Fruit fly (Drosophila melanogaster) whole organism, prepupa: Measurements from ENCODE around the gene CG6083.
A peak's percentile ranks its signal among the peaks of the same experiment; 100 is the strongest.

Source experiments
- Blimp-1 ChIP-seq: fragments of 200-800 bp; sonication (Bioruptor generic); optimal IDR thresholded peaks from 3 replicates; lab custom pipeline; 2017; ENCODE audit warnings: missing biosample characterization, missing genetic modification characterization, mild to moderate bottlenecking, moderate library complexity, missing genetic modification reagents
- CG10669 ChIP-seq: fragments of 200-800 bp; sonication (Bioruptor generic); optimal IDR thresholded peaks from 3 replicates; lab custom pipeline; 2018; ENCODE audit warnings: missing biosample characterization, mild to moderate bottlenecking, missing genetic modification characterization, moderate library complexity
- CG11294 ChIP-seq: fragments of 200-800 bp; sonication (Bioruptor generic); IDR thresholded peaks from 2 replicates; pipeline ENCODE4 v1.3.6; 2022; ENCODE audit warnings: missing biosample characterization, missing genetic modification characterization
- CG11762 ChIP-seq: fragments of 200-800 bp; sonication (Bioruptor generic); optimal IDR thresholded peaks from 3 replicates; lab custom pipeline; 2016; ENCODE audit warnings: missing biosample characterization, missing genetic modification characterization; ENCODE audit not compliant: insufficient read depth
- CG11902 ChIP-seq: fragments of 200-800 bp; sonication (Bioruptor generic); optimal IDR thresholded peaks from 3 replicates; lab custom pipeline; 2016; ENCODE audit warnings: missing biosample characterization, missing genetic modification characterization
- CG15336 ChIP-seq: fragments of 200-800 bp; sonication (Bioruptor generic); IDR thresholded peaks from 2 replicates; pipeline ENCODE4 v1.3.6; 2022; ENCODE audit warnings: missing biosample characterization, missing genetic modification characterization
- CG16779 ChIP-seq: fragments of 200-800 bp; sonication (Bioruptor generic); optimal IDR thresholded peaks from 3 replicates; lab custom pipeline; 2017; ENCODE audit warnings: missing biosample characterization, mild to moderate bottlenecking, missing genetic modification characterization
- CG3032 ChIP-seq: fragments of 200-800 bp; optimal IDR thresholded peaks from 2 replicates; lab custom pipeline; 2019; ENCODE audit warnings: missing biosample characterization, mild to moderate bottlenecking, missing genetic modification characterization, moderate library complexity
- CG32006 ChIP-seq: fragments of 200-800 bp; sonication (Bioruptor generic); optimal IDR thresholded peaks from 3 replicates; lab custom pipeline; 2017; ENCODE audit warnings: missing biosample characterization, mild to moderate bottlenecking, missing genetic modification characterization
- CG34406 ChIP-seq: fragments of 200-800 bp; sonication (Bioruptor generic); optimal IDR thresholded peaks from 3 replicates; lab custom pipeline; 2016; ENCODE audit warnings: missing biosample characterization, missing genetic modification characterization
- CG6276 ChIP-seq: fragments of 200-800 bp; sonication (Bioruptor generic); optimal IDR thresholded peaks from 2 replicates; lab custom pipeline; 2017; ENCODE audit warnings: missing biosample characterization, mild to moderate bottlenecking, missing genetic modification characterization
- CG6792 ChIP-seq: fragments of 200-800 bp; sonication (Bioruptor generic); optimal IDR thresholded peaks from 3 replicates; lab custom pipeline; 2016; ENCODE audit warnings: missing biosample characterization, missing genetic modification characterization
- CG9139 ChIP-seq: fragments of 200-800 bp; sonication (Bioruptor generic); optimal IDR thresholded peaks from 3 replicates; lab custom pipeline; 2017; ENCODE audit warnings: missing biosample characterization, mild to moderate bottlenecking, missing genetic modification characterization
- Eip93F ChIP-seq: fragments of 200-800 bp; sonication (Bioruptor generic); optimal IDR thresholded peaks from 2 replicates; lab custom pipeline; 2016; ENCODE audit warnings: missing biosample characterization, mild to moderate bottlenecking, missing genetic modification characterization
- Ets21C ChIP-seq: fragments of 200-800 bp; sonication (Bioruptor generic); optimal IDR thresholded peaks from 3 replicates; lab custom pipeline; 2016; ENCODE audit warnings: missing biosample characterization, missing genetic modification characterization
- Ets96B ChIP-seq: fragments of 200-800 bp; optimal IDR thresholded peaks from 2 replicates; lab custom pipeline; 2019; ENCODE audit warnings: missing biosample characterization, mild to moderate bottlenecking, missing genetic modification characterization, moderate library complexity
- Gug ChIP-seq: fragments of 200-800 bp; sonication (Bioruptor generic); IDR thresholded peaks from 2 replicates; pipeline ENCODE4 v1.3.6; 2022; ENCODE audit warnings: missing biosample characterization, missing genetic modification characterization
- Hr38 ChIP-seq: sonication (Bioruptor generic); optimal IDR thresholded peaks from 2 replicates; lab custom pipeline; 2016; ENCODE audit warnings: missing biosample characterization, missing genetic modification characterization
- Hr39 ChIP-seq: fragments of 200-800 bp; sonication (Bioruptor generic); optimal IDR thresholded peaks from 2 replicates; lab custom pipeline; 2016; ENCODE audit warnings: missing biosample characterization, missing genetic modification characterization
- Hr4 ChIP-seq: fragments of 200-800 bp; sonication (Bioruptor generic); optimal IDR thresholded peaks from 3 replicates; lab custom pipeline; 2016; ENCODE audit warnings: missing biosample characterization, missing genetic modification characterization
- Met ChIP-seq: fragments of 200-800 bp; sonication (Bioruptor generic); optimal IDR thresholded peaks from 3 replicates; lab custom pipeline; 2016; ENCODE audit warnings: missing biosample characterization, missing genetic modification characterization
- cyc ChIP-seq: fragments of 200-800 bp; sonication (Bioruptor generic); optimal IDR thresholded peaks from 3 replicates; lab custom pipeline; 2016; ENCODE audit warnings: missing biosample characterization, missing genetic modification characterization
- dsx ChIP-seq: fragments of 200-800 bp; optimal IDR thresholded peaks from 3 replicates; lab custom pipeline; 2019; ENCODE audit warnings: missing biosample characterization, mild to moderate bottlenecking, missing genetic modification characterization, moderate library complexity; ENCODE audit not compliant: poor library complexity, severe bottlenecking
- eg ChIP-seq: fragments of 200-800 bp; sonication (Bioruptor generic); IDR thresholded peaks from 3 replicates; pipeline ENCODE4 v1.3.6; 2022; ENCODE audit warnings: missing biosample characterization, missing genetic modification characterization
- esn ChIP-seq: fragments of 200-800 bp; sonication (Bioruptor generic); optimal IDR thresholded peaks from 2 replicates; lab custom pipeline; 2016; ENCODE audit warnings: missing biosample characterization, mild to moderate bottlenecking, missing genetic modification characterization, moderate library complexity
- fkh ChIP-seq: fragments of 200-800 bp; sonication (Bioruptor generic); optimal IDR thresholded peaks from 3 replicates; lab custom pipeline; 2017; ENCODE audit warnings: missing biosample characterization, mild to moderate bottlenecking, missing genetic modification characterization, moderate library complexity
- pdm3 ChIP-seq: fragments of 200-800 bp; sonication (Bioruptor generic); optimal IDR thresholded peaks from 3 replicates; lab custom pipeline; 2016; ENCODE audit warnings: missing biosample characterization, missing genetic modification characterization
- salr ChIP-seq, 2 experiments: fragments of 200-800 bp; sonication (Bioruptor generic); optimal IDR thresholded peaks; 3 replicates each; lab custom pipeline; 2016 to 2018; ENCODE audit warnings: missing biosample characterization in 2 of 2, missing genetic modification characterization in 2 of 2, mild to moderate bottlenecking in 1 of 2
- svp ChIP-seq: fragments of 200-800 bp; sonication (Bioruptor generic); peaks from one replicate; lab custom pipeline; 2016; ENCODE audit warnings: missing biosample characterization, missing genetic modification characterization
- topi ChIP-seq: fragments of 200-800 bp; sonication (Bioruptor generic); optimal IDR thresholded peaks from 3 replicates; lab custom pipeline; 2016; ENCODE audit warnings: missing biosample characterization, missing genetic modification characterization
- vri ChIP-seq: fragments of 200-800 bp; sonication (Bioruptor generic); optimal IDR thresholded peaks from 3 replicates; lab custom pipeline; 2016; ENCODE audit warnings: missing biosample characterization, mild to moderate bottlenecking, missing genetic modification characterization

Gene CG6083

DNA sequence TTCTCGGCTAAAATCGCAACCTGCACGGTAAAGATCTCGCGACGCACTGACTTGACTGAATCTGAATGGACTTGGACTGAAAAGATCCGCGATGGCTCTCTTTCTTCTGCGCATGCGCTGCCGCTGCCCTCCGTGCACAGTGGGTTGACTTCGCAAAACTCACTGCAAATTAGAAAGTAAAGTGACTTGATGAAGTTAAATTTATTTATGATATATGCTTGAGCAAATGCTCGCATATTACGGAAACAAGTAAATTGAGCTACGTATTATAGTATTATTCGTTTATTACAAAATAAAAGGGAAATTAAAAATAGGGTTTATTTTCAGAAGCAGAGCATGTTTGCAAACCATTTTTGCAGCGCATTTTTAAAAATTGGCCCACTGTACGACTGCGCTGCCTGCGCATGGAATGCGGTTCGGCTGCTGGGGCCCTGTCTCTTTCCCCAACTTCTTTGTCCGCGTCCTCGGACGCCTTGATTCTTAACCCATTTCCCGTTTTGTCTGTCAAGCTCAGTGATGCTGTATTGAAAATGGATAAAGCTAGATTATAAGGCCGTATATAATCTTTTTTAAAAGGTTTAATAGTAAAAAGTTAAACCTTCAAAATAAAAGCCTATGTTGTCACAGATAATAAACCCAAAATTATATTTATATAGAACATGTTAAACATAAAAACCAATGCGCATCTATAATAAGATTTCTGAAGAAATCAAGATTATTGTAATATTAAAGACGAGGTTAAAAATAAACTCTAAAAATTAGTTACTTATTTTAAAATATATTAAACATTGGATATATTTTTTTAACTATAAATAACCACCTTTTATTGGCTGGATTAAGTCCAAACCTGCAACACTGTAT lies 38.0 kb downstream of the CG6083 start, which contains the start of gene rt (continued):
- TF ChIP-seq CG16779 (tag; lab: Kevin White, UChicago) (peak; percentile 81), CG11294 (peak; percentile 56; the same call in 1 of the 2 replicates), vri (GFP tag; lab: Kevin White, UChicago) (peak; percentile 51), Hr39 (GFP tag; lab: Kevin White, UChicago) (peak; percentile 62), cyc (GFP tag; lab: Kevin White, UChicago) (peak; percentile 77), esn (GFP tag; lab: Kevin White, UChicago) (peak; percentile 82), Ets96B (peak; percentile 88), CG6792 (peak; percentile 80), svp (GFP tag; lab: Kevin White, UChicago) (peak; percentile 92), CG32006 (GFP tag; lab: Kevin White, UChicago) (peak; percentile 83)
- TF ChIP-seq, all 60 proteins: peak for 56

DNA sequence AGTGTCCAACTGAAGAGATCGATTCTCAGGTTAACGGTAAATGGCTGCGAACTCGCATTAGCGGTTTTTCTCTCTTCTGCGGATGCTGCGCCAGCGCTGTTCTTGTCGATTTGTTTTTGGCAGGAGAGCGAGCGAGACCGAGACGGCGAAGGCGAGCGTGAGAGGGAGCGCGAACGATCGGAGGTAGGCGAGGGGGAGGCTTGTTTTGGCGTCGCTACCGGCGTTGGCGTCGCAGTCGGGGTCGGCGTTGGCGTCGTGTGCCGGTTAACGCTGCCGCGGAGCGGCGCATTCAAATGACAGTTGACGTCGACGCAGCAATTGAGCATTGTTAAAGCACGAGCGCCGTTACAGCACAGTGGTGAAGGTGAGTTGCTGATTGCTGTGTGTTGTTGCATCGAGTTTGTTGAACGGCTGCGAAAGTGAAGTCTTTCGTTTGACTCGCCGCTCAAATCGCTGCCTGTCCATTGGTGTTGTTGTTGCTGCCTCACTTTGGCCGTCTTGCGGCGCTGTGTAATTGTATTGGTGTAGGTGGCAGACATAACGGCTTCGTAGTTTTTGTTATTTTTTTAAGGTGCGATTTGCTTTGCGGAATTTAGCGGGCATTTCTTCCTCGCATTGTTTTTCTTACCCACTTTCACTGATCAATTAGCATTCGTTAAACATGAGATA lies 39.0 kb downstream of the CG6083 start:
- TF ChIP-seq Hr38 (GFP tag; lab: Kevin White, UChicago) (no peak), CG15336 (GFP tag; lab: Robert Waterston, UW) (peak; percentile 49; the same call in 1 of the 2 replicates), CG11294 (no peak), Blimp-1 (GFP tag; lab: Kevin White, UChicago) (peak; percentile 87), salr (GFP tag; optimal IDR thresholded peaks at IDR 0.05; lab: Kevin White, UChicago) (no peak), CG3032 (tag; lab: Kevin White, UChicago) (no peak), vri (GFP tag; lab: Kevin White, UChicago) (peak; percentile 7)

DNA sequence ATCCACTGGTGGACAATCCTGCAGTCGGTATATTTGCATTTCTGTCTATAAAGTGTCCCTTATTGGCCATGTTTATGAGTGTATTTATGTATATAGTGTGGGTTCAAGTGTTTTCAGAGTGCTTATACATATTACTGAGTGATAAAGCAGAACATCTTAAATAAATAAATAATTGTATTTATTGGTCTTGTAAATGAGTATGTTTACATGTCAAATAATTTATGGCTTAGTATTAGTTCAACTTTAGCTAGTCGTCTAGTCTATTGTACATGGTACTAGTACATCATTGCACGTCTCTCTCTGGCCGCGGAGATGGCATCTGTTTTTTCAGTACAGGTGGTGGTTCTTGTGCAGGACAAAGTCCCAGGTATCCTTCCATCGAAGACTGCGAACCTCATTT lies 42.0 kb downstream of the CG6083 start, which contains the start of gene CG32086:
CG32086 (minus strand) TSS at position 101 of the 400 bp plus-strand sequence.
- TF ChIP-seq Gug (GFP tag; lab: Robert Waterston, UW): no peak
- no peak for TF ChIP-seq Hr4
- no peak for TF ChIP-seq Hr38 (GFP tag; lab: Kevin White, UChicago)
- TF ChIP-seq CG34406: no peak
- TF ChIP-seq Ets96B: no peak
- TF ChIP-seq topi: no peak
- TF ChIP-seq CG10669 (GFP tag; lab: Kevin White, UChicago): no peak
- no peak for TF ChIP-seq esn (GFP tag; lab: Kevin White, UChicago)
- TF ChIP-seq pdm3 (GFP tag; lab: Kevin White, UChicago): no peak
- TF ChIP-seq, all 60 proteins: peak for 0

dm6 chr3L:11582097-11582496 lies 43.8 kb downstream of the CG6083 start, which contains the start of gene CG33269:
CG33269 (minus strand) TSS chr3L:11582197.
- no peak for TF ChIP-seq CG11902 (GFP tag; lab: Kevin White, UChicago)
- no peak for TF ChIP-seq eg (GFP tag; lab: Robert Waterston, UW)
- TF ChIP-seq CG16779 (tag; lab: Kevin White, UChicago): no peak
- no peak for TF ChIP-seq Eip93F (GFP tag; lab: Kevin White, UChicago)
- no peak for TF ChIP-seq CG9139 (GFP tag; lab: Kevin White, UChicago)

DNA sequence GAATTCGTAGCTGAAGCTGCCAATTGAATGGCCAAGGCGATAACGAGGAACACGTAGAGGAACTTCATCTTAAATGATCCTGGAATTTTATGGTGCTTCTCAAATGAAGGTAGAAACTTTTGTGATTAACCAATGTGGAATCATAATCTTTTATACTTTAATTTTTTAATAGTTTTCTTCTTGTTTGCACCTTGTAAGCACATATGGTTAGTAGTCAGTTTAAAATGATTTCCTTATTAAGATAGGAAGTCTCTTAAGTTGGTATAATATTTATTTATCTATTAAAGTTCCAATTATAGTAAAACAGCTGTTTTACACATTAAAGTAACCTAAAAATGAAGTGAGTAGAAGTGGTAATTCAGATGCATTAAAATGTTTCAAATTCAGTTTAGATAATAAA lies 45.0 kb downstream of the CG6083 start, which contains the start of gene CG43391:
CG43391 (minus strand) TSS at position 101 of the 400 bp plus-strand sequence.
- TF ChIP-seq fkh (GFP tag; lab: Kevin White, UChicago) (no peak), esn (GFP tag; lab: Kevin White, UChicago) (no peak), Ets21C (GFP tag; lab: Kevin White, UChicago) (no peak), CG11762 (GFP tag; lab: Kevin White, UChicago) (no peak), Met (GFP tag; lab: Kevin White, UChicago) (no peak), dsx (GFP tag; lab: Kevin White, UChicago) (no peak), CG6276 (GFP tag; lab: Kevin White, UChicago) (no peak), CG11902 (GFP tag; lab: Kevin White, UChicago) (no peak)
